Fruit fly (Drosophila melanogaster) ovary, adult (tissue): Measurements from ENCODE around the gene rtv.
A peak's percentile ranks its signal among the peaks of the same experiment; 100 is the strongest.

ENCODE experiments used
- CG17801 ChIP-seq: fragments of 200-800 bp; optimal IDR thresholded peaks from 2 replicates; lab custom pipeline; 2019; ENCODE audit warnings: missing biosample characterization, mild to moderate bottlenecking, missing genetic modification characterization, moderate library complexity; ENCODE audit not compliant: partially characterized antibody

Gene rtv

dm6 chrX:11153826-11154510, at the start of gene rtv, which contains the start of gene Dlic:
Gene rtv, minus strand, starts transcription at chrX:11153990.
Gene Dlic, plus strand, starts transcription at chrX:11154421.
- no peak for TF ChIP-seq CG17801 (GFP tag; lab: Kevin White, UChicago)

- no peak for TF ChIP-seq CG17801 (GFP tag; lab: Kevin White, UChicago)
Measured at dm6 chrX:11203104-11203503, 49.3 kb upstream of the rtv start.

- TF ChIP-seq CG17801 (GFP tag; lab: Kevin White, UChicago): no peak
Measured at dm6 chrX:11201948-11202347, 48.2 kb upstream of the rtv start, which contains the start of gene CG11106. Gene CG11106, plus strand, starts transcription at chrX:11202248.

dm6 chrX:11182631-11183030, 28.8 kb upstream of the rtv start, which contains the start of gene CG15200:
Gene CG15200, plus strand, starts transcription at chrX:11182931.
- no peak for TF ChIP-seq CG17801 (GFP tag; lab: Kevin White, UChicago)

dm6 chrX:11176073-11176472, 22.3 kb upstream of the rtv start:
- no peak for TF ChIP-seq CG17801 (GFP tag; lab: Kevin White, UChicago)

dm6 chrX:11170578-11170977, 16.8 kb upstream of the rtv start, which contains the start of gene CG1394:
Gene CG1394, minus strand, starts transcription at chrX:11170678.
- TF ChIP-seq CG17801 (GFP tag; lab: Kevin White, UChicago): no peak

dm6 chrX:11168958-11169357, 15.2 kb upstream of the rtv start, which contains the start of gene Antdh:
Gene Antdh, minus strand, starts transcription at chrX:11169058.
- no peak for TF ChIP-seq CG17801 (GFP tag; lab: Kevin White, UChicago)

- no peak for TF ChIP-seq CG17801 (GFP tag; lab: Kevin White, UChicago)
Measured at dm6 chrX:11159710-11160446, 6.1 kb upstream of the rtv start, which contains the start of gene CG32668. Gene CG32668, minus strand, starts transcription at chrX:11159760.

- TF ChIP-seq CG17801 (GFP tag; lab: Kevin White, UChicago): peak; percentile 78
Measured at dm6 chrX:11155808-11156589, 2.2 kb upstream of the rtv start.

dm6 chrX:11154511-11155197, 864 bp upstream of the rtv start:
- TF ChIP-seq CG17801 (GFP tag; lab: Kevin White, UChicago): no peak

dm6 chrX:11153413-11153812, 377 bp downstream of the rtv start:
- no peak for TF ChIP-seq CG17801 (GFP tag; lab: Kevin White, UChicago)

dm6 chrX:11149201-11149600, 4.6 kb downstream of the rtv start, which contains the start of gene Lint-1:
Gene Lint-1, plus strand, starts transcription at chrX:11149323.
- TF ChIP-seq CG17801 (GFP tag; lab: Kevin White, UChicago): no peak

- TF ChIP-seq CG17801 (GFP tag; lab: Kevin White, UChicago): no peak
Measured at dm6 chrX:11148272-11148835, 5.4 kb downstream of the rtv start, which contains the start of gene Ran. Gene Ran, minus strand, starts transcription at chrX:11148716.

- no peak for TF ChIP-seq CG17801 (GFP tag; lab: Kevin White, UChicago)
Measured at dm6 chrX:11147553-11148067, 6.2 kb downstream of the rtv start.
